Fruit fly (Drosophila melanogaster) whole organism, adult: ENCODE results near the gene Chsy.

ENCODE experiments used
- CG11617 ChIP-seq: fragments of 200-800 bp; sonication (Bioruptor generic); optimal IDR thresholded peaks from 2 replicates; lab custom pipeline; 2017; ENCODE audit warnings: mild to moderate bottlenecking, missing biosample characterization, missing genetic modification reagents, missing genetic modification characterization
- Hr96 ChIP-seq: fragments of 200-800 bp; sonication (Bioruptor generic); optimal IDR thresholded peaks from 2 replicates; lab custom pipeline; 2016; ENCODE audit warnings: missing biosample characterization, missing genetic modification characterization
- pad ChIP-seq: fragments of 200-800 bp; sonication (Bioruptor generic); optimal IDR thresholded peaks from 3 replicates; lab custom pipeline; 2017; ENCODE audit warnings: missing biosample characterization, missing genetic modification characterization, mild to moderate bottlenecking, moderate library complexity, missing genetic modification reagents

dm6 chrX:15619631-15619960 is 26.3 kb upstream of the Chsy start:
- TF ChIP-seq pad (no peak), CG11617 (GFP tag; lab: Kevin White, UChicago) (no peak), Hr96 (no peak)
